Worm (Caenorhabditis elegans) whole organism, L2 larva: ENCODE data around the gene cul-1.

Experiments used
- ZK546.5 ChIP-seq: sonication (generic microtip); optimal IDR thresholded peaks from 2 replicates; lab custom pipeline; 2017; ENCODE audit warnings: missing biosample characterization, missing genetic modification characterization
- ama-1 ChIP-seq: fragments of 150-350 bp; optimal IDR thresholded peaks from 2 replicates; lab custom pipeline; 2018; ENCODE audit warnings: inconsistent platforms
- blmp-1 ChIP-seq: sonication (generic microtip); optimal IDR thresholded peaks from 2 replicates; lab custom pipeline; 2017; ENCODE audit warnings: missing genetic modification characterization, mild to moderate bottlenecking, missing compliant biosample characterization, antibody characterized with exemption, moderate library complexity; ENCODE audit not compliant: insufficient read depth
- ceh-82 ChIP-seq: fragments of 150-350 bp; optimal IDR thresholded peaks from 2 replicates; lab custom pipeline; 2014; ENCODE audit warnings: missing biosample characterization, missing genetic modification characterization
- elt-1 ChIP-seq: fragments of 150-350 bp; optimal IDR thresholded peaks from 2 replicates; lab custom pipeline; 2014; ENCODE audit warnings: missing biosample characterization, missing genetic modification characterization
- elt-3 ChIP-seq: sonication (generic microtip); optimal IDR thresholded peaks from 2 replicates; lab custom pipeline; 2017; ENCODE audit warnings: missing biosample characterization, missing genetic modification characterization
- unc-39 ChIP-seq: fragments of 150-350 bp; optimal IDR thresholded peaks from 2 replicates; lab custom pipeline; 2014; ENCODE audit warnings: missing biosample characterization, missing genetic modification characterization

ce11 chrIII:10505182-10505581 is 34.1 kb downstream of the cul-1 start, which contains the start of the genes taf-11.3 and urm-1:
- TF ChIP-seq ama-1 (lab: Kevin White, UChicago) (no peak), ZK546.5 (tag; lab: Kevin White, UChicago) (no peak), elt-1 (no peak), ceh-82 (tag; lab: Kevin White, UChicago) (no peak), blmp-1 (tag; lab: Kevin White, UChicago) (no peak), elt-3 (no peak), unc-39 (no peak)
